Worm (Caenorhabditis elegans): ENCODE results near the gene C52E2.3.
"Not testable (repeated sequence)": the region's sequence is repeated elsewhere in the genome, so short reads cannot be mapped to it uniquely, and the experiment has no call there.

The C52E2.3 gene

ce11 chrII:1850840-1851294, at the start of gene C52E2.3:
Gene C52E2.3, plus strand, starts transcription at chrII:1851244.
- TF ChIP-seq klf-2 (GFP tag; conservative IDR thresholded peaks at IDR 0.05) (no peak), flt-1 (GFP tag; IDR thresholded peaks at IDR 0.05) (no peak), cog-1 (tag; optimal IDR thresholded peaks at IDR 0.05) (no peak), T22C8.4 (GFP tag; IDR thresholded peaks at IDR 0.05) (no peak), ztf-29 (GFP tag; IDR thresholded peaks at IDR 0.05) (no peak), ztf-23 (GFP tag; IDR thresholded peaks at IDR 0.05) (no peak), ref-1 (GFP tag; conservative IDR thresholded peaks at IDR 0.05) (no peak), med-1 (GFP tag; optimal IDR thresholded peaks at IDR 0.05; ENCODE audit: insufficient read depth) (no peak), tab-1 (GFP tag; IDR thresholded peaks at IDR 0.05) (no peak)

- no peak for TF ChIP-seq ref-1 (GFP tag; conservative IDR thresholded peaks at IDR 0.05)
- no peak for TF ChIP-seq ztf-23 (GFP tag; IDR thresholded peaks at IDR 0.05)
Observed at ce11 chrII:1806358-1806757, 44.7 kb upstream of the C52E2.3 start, which contains the start of gene C08F1.12. Gene C08F1.12, minus strand, starts transcription at chrII:1806458.

- TF ChIP-seq T22C8.4 (GFP tag; IDR thresholded peaks at IDR 0.05) (no peak), tab-1 (GFP tag; IDR thresholded peaks at IDR 0.05) (no peak), ztf-29 (GFP tag; IDR thresholded peaks at IDR 0.05) (no peak), cog-1 (tag; optimal IDR thresholded peaks at IDR 0.05) (no peak), ref-1 (GFP tag; conservative IDR thresholded peaks at IDR 0.05) (no peak), flt-1 (GFP tag; IDR thresholded peaks at IDR 0.05) (no peak), klf-2 (GFP tag; conservative IDR thresholded peaks at IDR 0.05) (no peak), ztf-23 (GFP tag; IDR thresholded peaks at IDR 0.05) (no peak), med-1 (GFP tag; optimal IDR thresholded peaks at IDR 0.05; ENCODE audit: insufficient read depth) (no peak)
Observed at ce11 chrII:1808217-1808616, 42.8 kb upstream of the C52E2.3 start, which contains the start of gene C08F1.8. Gene C08F1.8, minus strand, starts transcription at chrII:1808317.

ce11 chrII:1816053-1816452, 35.0 kb upstream of the C52E2.3 start:
- TF ChIP-seq cog-1 (tag; optimal IDR thresholded peaks at IDR 0.05) (no peak), med-1 (GFP tag; optimal IDR thresholded peaks at IDR 0.05; ENCODE audit: insufficient read depth) (no peak), flt-1 (GFP tag; IDR thresholded peaks at IDR 0.05) (no peak), T22C8.4 (GFP tag; IDR thresholded peaks at IDR 0.05) (no peak), klf-2 (GFP tag; conservative IDR thresholded peaks at IDR 0.05) (no peak), ztf-29 (GFP tag; IDR thresholded peaks at IDR 0.05) (no peak), ref-1 (GFP tag; conservative IDR thresholded peaks at IDR 0.05) (no peak), tab-1 (GFP tag; IDR thresholded peaks at IDR 0.05) (no peak)

- TF ChIP-seq ztf-29 (GFP tag; IDR thresholded peaks at IDR 0.05) (no peak), ztf-23 (GFP tag; IDR thresholded peaks at IDR 0.05) (no peak), tab-1 (GFP tag; IDR thresholded peaks at IDR 0.05) (no peak), flt-1 (GFP tag; IDR thresholded peaks at IDR 0.05) (no peak)
Observed at ce11 chrII:1818300-1818699, 32.7 kb upstream of the C52E2.3 start, which contains the start of gene fbxb-10. Gene fbxb-10, minus strand, starts transcription at chrII:1818400.

ce11 chrII:1819944-1820570, 31.0 kb upstream of the C52E2.3 start, which contains the start of gene fbxc-19:
Gene fbxc-19, plus strand, starts transcription at chrII:1820479.
- TF ChIP-seq flt-1 (GFP tag; IDR thresholded peaks at IDR 0.05) (peak; percentile 51; the same call in 1 of the 2 replicates), T22C8.4 (GFP tag; IDR thresholded peaks at IDR 0.05) (no peak)

- TF ChIP-seq ztf-23 (GFP tag; IDR thresholded peaks at IDR 0.05) (no peak), flt-1 (GFP tag; IDR thresholded peaks at IDR 0.05) (no peak), T22C8.4 (GFP tag; IDR thresholded peaks at IDR 0.05) (no peak), cog-1 (tag; optimal IDR thresholded peaks at IDR 0.05) (no peak)
Observed at ce11 chrII:1820774-1821173, 30.3 kb upstream of the C52E2.3 start, which contains the start of gene fbxa-3. Gene fbxa-3, minus strand, starts transcription at chrII:1820874.

ce11 chrII:1824329-1824728, 26.7 kb upstream of the C52E2.3 start, which contains the start of gene math-41:
Gene math-41, plus strand, starts transcription at chrII:1824629.
- TF ChIP-seq T22C8.4 (GFP tag; IDR thresholded peaks at IDR 0.05); flt-1 (GFP tag; IDR thresholded peaks at IDR 0.05); klf-2 (GFP tag; conservative IDR thresholded peaks at IDR 0.05): not testable (repeated sequence)

- TF ChIP-seq ref-1 (GFP tag; conservative IDR thresholded peaks at IDR 0.05) = no peak
- no peak for TF ChIP-seq flt-1 (GFP tag; IDR thresholded peaks at IDR 0.05)
- no peak for TF ChIP-seq med-1 (GFP tag; optimal IDR thresholded peaks at IDR 0.05; ENCODE audit: insufficient read depth)
- no peak for TF ChIP-seq ztf-23 (GFP tag; IDR thresholded peaks at IDR 0.05)
- no peak for TF ChIP-seq klf-2 (GFP tag; conservative IDR thresholded peaks at IDR 0.05)
- no peak for TF ChIP-seq T22C8.4 (GFP tag; IDR thresholded peaks at IDR 0.05)
- no peak for TF ChIP-seq tab-1 (GFP tag; IDR thresholded peaks at IDR 0.05)
- no peak for TF ChIP-seq cog-1 (tag; optimal IDR thresholded peaks at IDR 0.05)
- TF ChIP-seq ztf-29 (GFP tag; IDR thresholded peaks at IDR 0.05) = no peak
Observed at ce11 chrII:1830182-1830682, 20.8 kb upstream of the C52E2.3 start, which contains the start of gene math-40. Gene math-40, plus strand, starts transcription at chrII:1830632.

ce11 chrII:1831883-1832388, 19.1 kb upstream of the C52E2.3 start, which contains the start of gene math-39:
Gene math-39, plus strand, starts transcription at chrII:1832338.
- TF ChIP-seq T22C8.4 (GFP tag; IDR thresholded peaks at IDR 0.05) (no peak), ztf-29 (GFP tag; IDR thresholded peaks at IDR 0.05) (no peak), ztf-23 (GFP tag; IDR thresholded peaks at IDR 0.05) (no peak)

Measured in whole organism, midembryonic.